Fruit fly (Drosophila melanogaster): Measurements from ENCODE around the gene CG14238.
A peak's percentile ranks its signal among the peaks of the same experiment; 100 is the strongest.

dm6 chr3R:26496356-26496755, 38.3 kb downstream of the CG14238 start:
- TF ChIP-seq CG15710 (tag; optimal IDR thresholded peaks at IDR 0.05): peak; percentile 33
- 0 out of 2 replicates have a peak, but pooled peaks have one; percentile 34 for TF ChIP-seq CG10348 (GFP tag; IDR thresholded peaks at IDR 0.05)
- peak; percentile 82 for TF ChIP-seq CG8301 (tag; optimal IDR thresholded peaks at IDR 0.05)

Measured in whole organism, pupa.